Worm (Caenorhabditis elegans): ENCODE measurements around the gene rig-1.

rig-1 gene

DNA sequence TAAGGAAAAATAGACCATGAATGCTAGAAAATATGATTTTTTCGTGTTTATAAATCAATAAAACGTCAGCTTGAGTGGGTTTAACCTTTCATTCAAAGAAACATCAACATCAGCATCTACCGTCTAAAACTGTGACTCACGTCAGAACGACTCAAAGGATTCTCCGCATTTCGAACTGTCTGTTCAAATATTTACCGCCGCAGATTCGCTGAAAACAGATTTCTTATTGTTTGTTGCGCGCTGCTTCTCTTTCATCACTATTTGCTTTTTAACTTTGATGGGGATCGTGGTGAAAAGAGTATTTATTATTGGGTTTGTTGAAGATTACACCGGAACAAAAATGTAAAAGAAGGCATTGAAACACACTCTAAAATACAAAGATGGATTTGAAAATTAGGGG, 60.9 kb downstream of the rig-1 start:
- TF ChIP-seq nhr-129 (tag; optimal IDR thresholded peaks at IDR 0.05) (peak; percentile 34), F13H6.1 (tag; optimal IDR thresholded peaks at IDR 0.05) (peak; percentile 37), sma-9 (GFP tag; optimal IDR thresholded peaks at IDR 0.05) (peak; percentile 12), sma-9 (tag; optimal IDR thresholded peaks at IDR 0.05) (no peak), sem-4 (tag; optimal IDR thresholded peaks at IDR 0.05) (no peak)
